Worm (Caenorhabditis elegans) whole organism, late embryonic: ENCODE results near the gene F59E12.1.

Source experiments
- ama-1 ChIP-seq: fragments of 150-350 bp; optimal IDR thresholded peaks from 2 replicates; lab custom pipeline; 2014
- ceh-48 ChIP-seq: sonication (generic microtip); optimal IDR thresholded peaks from 2 replicates; lab custom pipeline; 2016; ENCODE audit warnings: missing genetic modification characterization, inconsistent platforms, missing compliant biosample characterization
- fax-1 ChIP-seq: sonication (generic microtip); optimal IDR thresholded peaks from 2 replicates; lab custom pipeline; 2016; ENCODE audit warnings: missing genotype, missing genetic modification characterization, missing compliant biosample characterization
- fkh-10 ChIP-seq: fragments of 150-350 bp; optimal IDR thresholded peaks from 2 replicates; lab custom pipeline; 2014; ENCODE audit warnings: missing biosample characterization, missing genetic modification reagents, missing genetic modification characterization
- nfya-1 ChIP-seq: sonication (generic microtip); optimal IDR thresholded peaks from 2 replicates; lab custom pipeline; 2017; ENCODE audit warnings: missing genetic modification characterization, mild to moderate bottlenecking, missing compliant biosample characterization, antibody characterized with exemption, moderate library complexity
- pha-2 ChIP-seq: sonication (generic microtip); optimal IDR thresholded peaks from 2 replicates; lab custom pipeline; 2017; ENCODE audit warnings: mild to moderate bottlenecking, missing genetic modification characterization, missing compliant biosample characterization
- pha-4 ChIP-seq: fragments of 150-350 bp; optimal IDR thresholded peaks from 2 replicates; lab custom pipeline; 2018; ENCODE audit warnings: missing biosample characterization, missing genetic modification reagents, missing genetic modification characterization
- syd-9 ChIP-seq: sonication (generic microtip); optimal IDR thresholded peaks from 2 replicates; lab custom pipeline; 2016; ENCODE audit warnings: mild to moderate bottlenecking, missing genetic modification characterization, moderate library complexity, missing compliant biosample characterization
- unc-55 ChIP-seq: sonication (generic microtip); optimal IDR thresholded peaks from 2 replicates; lab custom pipeline; 2017; ENCODE audit warnings: missing biosample characterization, missing genetic modification reagents, missing genetic modification characterization

DNA sequence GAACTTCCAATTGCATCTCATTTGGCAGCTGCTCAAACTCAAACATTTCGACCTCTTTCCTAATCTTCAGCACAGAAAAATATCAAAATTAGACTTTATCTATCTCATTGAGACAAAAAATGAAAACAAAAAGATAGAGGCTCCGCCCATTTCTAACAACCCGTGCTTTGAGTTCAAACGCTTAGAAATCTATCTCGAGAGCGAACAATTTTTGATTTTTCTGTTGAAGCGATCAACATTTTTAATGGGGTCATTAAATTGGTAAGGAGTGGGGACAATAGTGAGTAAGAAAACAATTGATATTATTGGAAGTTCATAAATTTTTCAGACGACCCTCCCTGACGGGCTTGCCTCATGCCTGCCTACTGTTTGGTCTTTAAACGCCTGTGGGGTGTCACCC lies 44.6 kb downstream of the F59E12.1 start, which contains the start of the genes C25H3.10 and C25H3.1:
- TF ChIP-seq pha-2 (tag; lab: Kevin White, UChicago) (no peak), ceh-48 (tag; lab: Kevin White, UChicago) (no peak), ama-1 (lab: Kevin White, UChicago) (no peak), fkh-10 (no peak), nfya-1 (no peak), syd-9 (tag; lab: Kevin White, UChicago) (no peak), pha-4 (tag; lab: Kevin White, UChicago) (no peak), unc-55 (GFP tag; lab: Kevin White, UChicago) (no peak), fax-1 (tag; lab: Kevin White, UChicago) (no peak)
